Fruit fly (Drosophila melanogaster) whole organism, wandering third instar larva: Measurements from ENCODE around the gene CG12111.

Experiments
- Abd-B ChIP-seq: fragments of >200 bp; optimal IDR thresholded peaks from 2 replicates; lab custom pipeline; 2017; ENCODE audit warnings: missing biosample characterization, missing genetic modification characterization
- CG32264 ChIP-seq: fragments of 200-800 bp; sonication (Bioruptor generic); optimal IDR thresholded peaks from 2 replicates; lab custom pipeline; 2016; ENCODE audit warnings: missing biosample characterization, missing genetic modification characterization
- CG9705 ChIP-seq: fragments of 200-800 bp; sonication (Bioruptor generic); optimal IDR thresholded peaks from 2 replicates; lab custom pipeline; 2018; ENCODE audit warnings: missing biosample characterization, mild to moderate bottlenecking, missing genetic modification characterization
- CrebA ChIP-seq: fragments of 200-800 bp; sonication (Bioruptor generic); optimal IDR thresholded peaks from 2 replicates; lab custom pipeline; 2016; ENCODE audit warnings: missing biosample characterization, mild to moderate bottlenecking, missing genetic modification characterization, borderline replicate concordance
- Dfd ChIP-seq: fragments of >200 bp; optimal IDR thresholded peaks from 2 replicates; lab custom pipeline; 2017; ENCODE audit warnings: missing biosample characterization, missing genetic modification characterization
- Dif ChIP-seq: fragments of 200-275, 200-300 bp; sonication (Bioruptor generic); optimal IDR thresholded peaks from 2 replicates; lab custom pipeline; 2018; ENCODE audit warnings: missing biosample characterization, missing genetic modification characterization; ENCODE audit not compliant: partially characterized antibody
- GATAd ChIP-seq: sonication (Bioruptor generic); optimal IDR thresholded peaks from 2 replicates; lab custom pipeline; 2016; ENCODE audit warnings: missing biosample characterization, missing genetic modification characterization
- HLH106 ChIP-seq: fragments of 200-800 bp; optimal IDR thresholded peaks from 3 replicates; lab custom pipeline; 2019; ENCODE audit warnings: missing biosample characterization, mild to moderate bottlenecking, missing genetic modification characterization, moderate library complexity
- Hnf4 ChIP-seq: fragments of 200-800 bp; sonication (Bioruptor generic); optimal IDR thresholded peaks from 2 replicates; lab custom pipeline; 2016; ENCODE audit warnings: missing biosample characterization, mild to moderate bottlenecking, missing genetic modification characterization
- Hr78 ChIP-seq: fragments of >200 bp; optimal IDR thresholded peaks from 2 replicates; lab custom pipeline; 2017; ENCODE audit warnings: missing biosample characterization, missing genetic modification characterization
- Hr83 ChIP-seq: fragments of 200-300 bp; sonication (Bioruptor generic); optimal IDR thresholded peaks from 2 replicates; lab custom pipeline; 2016; ENCODE audit warnings: missing biosample characterization, mild to moderate bottlenecking, missing genetic modification characterization, moderate library complexity; ENCODE audit not compliant: poor library complexity, severe bottlenecking
- Jra ChIP-seq: sonication (Bioruptor generic); optimal IDR thresholded peaks from 2 replicates; lab custom pipeline; 2016; ENCODE audit warnings: missing biosample characterization, missing genetic modification characterization
- Mio ChIP-seq: sonication (Bioruptor generic); optimal IDR thresholded peaks from 2 replicates; lab custom pipeline; 2016; ENCODE audit warnings: missing biosample characterization, missing genetic modification characterization
- Myc ChIP-seq: fragments of >200 bp; optimal IDR thresholded peaks from 2 replicates; lab custom pipeline; 2017
- N ChIP-seq: fragments of >200 bp; optimal IDR thresholded peaks from 2 replicates; lab custom pipeline; 2018; ENCODE audit warnings: missing biosample characterization, missing external identifiers, missing genetic modification characterization
- OdsH ChIP-seq: fragments of 200-800 bp; sonication (Bioruptor generic); optimal IDR thresholded peaks from 2 replicates; lab custom pipeline; 2016; ENCODE audit warnings: missing biosample characterization, mild to moderate bottlenecking, missing genetic modification characterization
- Rel ChIP-seq, 2 experiments: fragments of 200-800 bp; sonication (Bioruptor generic) in 1 of 2; optimal IDR thresholded peaks; 2 replicates in 1 of 2; 3 replicates in 1 of 2; lab custom pipeline; 2016 to 2019; ENCODE audit warnings: mild to moderate bottlenecking in 2 of 2, missing biosample characterization in 2 of 2, missing genetic modification characterization in 2 of 2, moderate library complexity in 1 of 2
- Sp1 ChIP-seq: fragments of 200-800 bp; sonication (Bioruptor generic); optimal IDR thresholded peaks from 3 replicates; lab custom pipeline; 2019; ENCODE audit warnings: missing biosample characterization, mild to moderate bottlenecking, missing genetic modification characterization, moderate library complexity
- Vsx2 ChIP-seq: fragments of 200-300, 225-300 bp; sonication (Bioruptor generic); optimal IDR thresholded peaks from 2 replicates; lab custom pipeline; 2018; ENCODE audit warnings: missing biosample characterization, missing genetic modification characterization; ENCODE audit not compliant: partially characterized antibody
- br ChIP-seq: fragments of 200-800 bp; sonication (Bioruptor generic); optimal IDR thresholded peaks from 2 replicates; lab custom pipeline; 2016; ENCODE audit warnings: missing biosample characterization, missing genetic modification characterization
- brk ChIP-seq: fragments of 200-800 bp; sonication (Bioruptor generic); optimal IDR thresholded peaks from 2 replicates; lab custom pipeline; 2016; ENCODE audit warnings: missing biosample characterization, mild to moderate bottlenecking, missing genetic modification characterization
- dl ChIP-seq, 2 experiments: fragments of 175-275, 200-275 bp in 1 of 2; fragments of 200-275 bp in 1 of 2; sonication (Bioruptor generic); optimal IDR thresholded peaks; lab custom pipeline; 2018; ENCODE audit warnings: mild to moderate bottlenecking in 2 of 2, missing biosample characterization in 2 of 2, missing genetic modification characterization in 2 of 2, moderate library complexity in 2 of 2; ENCODE audit not compliant: partially characterized antibody in 2 of 2, insufficient read depth in 1 of 2
- dmrt93B ChIP-seq: fragments of 200-800 bp; sonication (Bioruptor generic); optimal IDR thresholded peaks from 2 replicates; lab custom pipeline; 2018; ENCODE audit warnings: missing biosample characterization, mild to moderate bottlenecking, missing genetic modification characterization
- dsf ChIP-seq: sonication (Bioruptor generic); optimal IDR thresholded peaks from 2 replicates; lab custom pipeline; 2016; ENCODE audit warnings: missing biosample characterization, missing genetic modification characterization, borderline replicate concordance
- ey ChIP-seq: fragments of 200-800 bp; sonication (Bioruptor generic); optimal IDR thresholded peaks from 2 replicates; lab custom pipeline; 2016; ENCODE audit warnings: missing biosample characterization, missing genetic modification characterization
- foxo ChIP-seq, 2 experiments: fragments of 200-800 bp; sonication (Bioruptor generic); optimal IDR thresholded peaks; 2 replicates in 1 of 2; 3 replicates in 1 of 2; lab custom pipeline; 2016 to 2017; ENCODE audit warnings: missing biosample characterization in 2 of 2, missing genetic modification characterization in 2 of 2
- fru ChIP-seq: fragments of 200-800 bp; sonication (Bioruptor generic); optimal IDR thresholded peaks from 3 replicates; lab custom pipeline; 2016; ENCODE audit warnings: missing biosample characterization, mild to moderate bottlenecking, missing genetic modification characterization
- h ChIP-seq: fragments of 200-800 bp; sonication (Bioruptor generic); optimal IDR thresholded peaks from 3 replicates; lab custom pipeline; 2016; ENCODE audit warnings: missing biosample characterization, mild to moderate bottlenecking, missing genetic modification characterization
- jim ChIP-seq: fragments of 175-275, 200-325 bp; sonication (Bioruptor generic); optimal IDR thresholded peaks from 2 replicates; lab custom pipeline; 2016; ENCODE audit warnings: missing biosample characterization, mild to moderate bottlenecking, missing genetic modification characterization
- lola ChIP-seq: fragments of >200 bp; optimal IDR thresholded peaks from 2 replicates; lab custom pipeline; 2017; ENCODE audit warnings: missing biosample characterization, missing genetic modification characterization
- pan ChIP-seq: fragments of >200 bp; optimal IDR thresholded peaks from 2 replicates; lab custom pipeline; 2017
- psq ChIP-seq: fragments of 200-800 bp; sonication (Bioruptor generic); optimal IDR thresholded peaks from 3 replicates; lab custom pipeline; 2017; ENCODE audit warnings: missing biosample characterization, mild to moderate bottlenecking, missing genetic modification characterization, moderate library complexity
- rgr ChIP-seq: fragments of 200-800 bp; sonication (Bioruptor generic); optimal IDR thresholded peaks from 3 replicates; lab custom pipeline; 2016; ENCODE audit warnings: missing biosample characterization, mild to moderate bottlenecking, missing genetic modification characterization
- sage ChIP-seq: fragments of 200-800 bp; sonication (Bioruptor generic); optimal IDR thresholded peaks from 2 replicates; lab custom pipeline; 2016; ENCODE audit warnings: missing biosample characterization, mild to moderate bottlenecking, missing genetic modification characterization
- sv ChIP-seq: fragments of 200-800 bp; sonication (Bioruptor generic); optimal IDR thresholded peaks from 3 replicates; lab custom pipeline; 2016; ENCODE audit warnings: missing biosample characterization, missing genetic modification characterization
- tai ChIP-seq: sonication (Bioruptor generic); optimal IDR thresholded peaks from 2 replicates; lab custom pipeline; 2016; ENCODE audit warnings: missing biosample characterization, missing genetic modification characterization
- usp ChIP-seq: fragments of >200 bp; optimal IDR thresholded peaks from 2 replicates; lab custom pipeline; 2017; ENCODE audit warnings: missing biosample characterization, missing genetic modification characterization
- woc ChIP-seq: sonication (Bioruptor generic); optimal IDR thresholded peaks from 2 replicates; lab custom pipeline; 2016; ENCODE audit warnings: missing biosample characterization, mild to moderate bottlenecking, missing genetic modification characterization

CG12111 gene

DNA sequence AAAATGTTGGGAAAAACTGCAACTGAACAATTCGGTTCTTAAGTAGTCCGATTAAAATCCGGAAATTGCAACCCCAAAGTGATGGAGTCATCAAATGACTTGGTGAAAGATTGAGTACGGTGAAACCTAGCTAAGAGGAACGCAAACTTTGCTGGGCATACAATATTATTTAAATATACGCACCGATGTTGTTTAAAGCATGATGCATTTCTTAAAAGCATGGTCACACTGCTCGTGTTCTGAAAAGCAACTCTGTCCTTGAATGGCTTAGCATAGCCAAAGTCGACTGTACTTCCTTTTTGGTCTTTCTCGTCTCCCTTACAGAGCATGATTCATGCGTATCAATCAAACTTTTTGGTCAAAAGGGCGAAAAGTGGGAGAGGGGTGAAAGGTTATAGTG is 34.1 kb downstream of the CG12111 start:
- TF ChIP-seq usp (GFP tag; lab: Kevin White, UChicago) (no peak), foxo (GFP tag; optimal IDR thresholded peaks at IDR 0.05; lab: Kevin White, UChicago) (peak in 1 of 2 experiments; percentile 24), fru (GFP tag; lab: Kevin White, UChicago) (peak; percentile 24), Abd-B (GFP tag; lab: Kevin White, UChicago) (no peak)

DNA sequence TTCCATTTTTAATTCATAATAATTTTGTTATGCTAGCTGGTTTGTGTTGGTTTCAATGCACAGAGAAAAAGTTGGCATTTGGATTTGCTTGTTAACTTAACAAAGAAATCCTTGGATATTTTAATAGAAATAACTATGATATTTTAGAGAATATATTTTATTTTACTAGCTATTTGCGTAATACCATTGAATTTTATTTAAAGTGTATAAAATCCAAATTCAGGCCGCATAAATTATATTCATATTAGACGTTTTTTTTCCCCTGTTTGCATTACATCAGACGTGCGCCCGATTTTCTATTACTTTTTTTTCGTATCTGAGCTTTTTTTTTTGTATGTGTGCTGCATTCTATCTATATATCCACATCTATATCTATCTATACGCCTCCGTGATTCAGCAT is 36.0 kb downstream of the CG12111 start:
- TF ChIP-seq Jra (GFP tag; lab: Kevin White, UChicago) (no peak), Sp1 (GFP tag; lab: Kevin White, UChicago) (no peak), dsf (GFP tag; lab: Kevin White, UChicago) (no peak), dl (GFP tag; optimal IDR thresholded peaks at IDR 0.05; lab: Kevin White, UChicago; ENCODE audit: insufficient read depth in 1 of 2, partially characterized antibody in 2 of 2) (no peak), HLH106 (tag; lab: Kevin White, UChicago) (no peak), rgr (GFP tag; lab: Kevin White, UChicago) (no peak), foxo (GFP tag; optimal IDR thresholded peaks at IDR 0.05; lab: Kevin White, UChicago) (no peak), sage (GFP tag; lab: Kevin White, UChicago) (no peak)

dm6 chrX:8534321-8534661 is 36.5 kb downstream of the CG12111 start:
- TF ChIP-seq foxo (GFP tag; optimal IDR thresholded peaks at IDR 0.05; lab: Kevin White, UChicago) (no peak), Rel (GFP tag; optimal IDR thresholded peaks at IDR 0.05; lab: Kevin White, UChicago) (no peak), Rel (tag; optimal IDR thresholded peaks at IDR 0.05; lab: Kevin White, UChicago) (no peak), dsf (GFP tag; lab: Kevin White, UChicago) (no peak), dmrt93B (GFP tag; lab: Kevin White, UChicago) (no peak), HLH106 (tag; lab: Kevin White, UChicago) (no peak), usp (GFP tag; lab: Kevin White, UChicago) (no peak), CrebA (no peak), CG32264 (GFP tag; lab: Kevin White, UChicago) (no peak), fru (GFP tag; lab: Kevin White, UChicago) (no peak), OdsH (GFP tag; lab: Kevin White, UChicago) (no peak)

DNA sequence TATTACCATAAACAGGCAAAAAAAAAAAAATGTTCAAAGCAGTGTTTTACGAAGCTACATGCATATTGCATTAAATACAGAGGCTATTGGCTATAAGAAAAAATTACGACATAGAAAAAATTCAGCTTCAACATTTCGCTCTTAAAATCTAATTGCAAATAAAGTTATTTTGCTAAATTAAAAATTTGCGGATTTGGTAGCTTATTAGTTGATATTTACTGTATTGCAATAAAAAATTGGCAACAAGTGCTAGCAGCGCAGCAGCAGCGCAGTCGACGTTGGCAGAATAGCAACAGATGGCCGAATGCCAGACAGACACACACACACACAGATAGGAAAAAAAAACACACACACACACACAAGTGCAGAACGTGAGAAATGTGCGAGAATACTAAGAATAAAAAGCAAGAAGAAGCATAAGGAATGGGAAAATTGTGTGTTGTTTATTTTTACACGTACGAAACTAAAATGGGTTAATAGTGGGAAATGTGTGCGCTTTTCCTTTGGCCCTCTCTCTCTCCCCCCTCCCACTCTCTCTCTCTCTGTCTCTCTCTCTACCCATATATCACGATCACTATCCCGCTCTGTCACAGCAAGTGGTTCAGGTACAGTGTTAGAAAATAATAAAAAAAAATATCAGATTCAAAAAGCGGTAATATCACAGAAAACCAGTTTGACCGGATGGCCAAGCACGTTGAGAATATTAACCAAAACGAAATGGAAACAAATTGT is 37.0 kb downstream of the CG12111 start:
- no peak for TF ChIP-seq dsf (GFP tag; lab: Kevin White, UChicago)
- no peak for TF ChIP-seq dl (GFP tag; optimal IDR thresholded peaks at IDR 0.05; lab: Kevin White, UChicago; ENCODE audit: insufficient read depth in 1 of 2, partially characterized antibody in 2 of 2)
- TF ChIP-seq lola (GFP tag; lab: Kevin White, UChicago): no peak
- TF ChIP-seq HLH106 (tag; lab: Kevin White, UChicago): peak; percentile 47
- TF ChIP-seq br (GFP tag; lab: Kevin White, UChicago): no peak
- TF ChIP-seq woc (GFP tag; lab: Kevin White, UChicago): no peak
- peak; percentile 28 for TF ChIP-seq Hnf4 (GFP tag; lab: Kevin White, UChicago)
- TF ChIP-seq Jra (GFP tag; lab: Kevin White, UChicago): no peak
- no peak for TF ChIP-seq fru (GFP tag; lab: Kevin White, UChicago)
- TF ChIP-seq psq: no peak
- TF ChIP-seq Sp1 (GFP tag; lab: Kevin White, UChicago): no peak
- TF ChIP-seq Hr83: no peak
- TF ChIP-seq pan (lab: Kevin White, UChicago): no peak
- TF ChIP-seq foxo (GFP tag; optimal IDR thresholded peaks at IDR 0.05; lab: Kevin White, UChicago): peak in 1 of 2 experiments; percentile 36
- peak; percentile 48 for TF ChIP-seq h
- no peak for TF ChIP-seq usp (GFP tag; lab: Kevin White, UChicago)
- no peak for TF ChIP-seq Vsx2 (GFP tag; lab: Kevin White, UChicago)
- TF ChIP-seq Hr78 (GFP tag; lab: Kevin White, UChicago): no peak
- no peak for TF ChIP-seq Myc (lab: Kevin White, UChicago)
- no peak for TF ChIP-seq brk
- no peak for TF ChIP-seq Rel (GFP tag; optimal IDR thresholded peaks at IDR 0.05; lab: Kevin White, UChicago)
- TF ChIP-seq Rel (tag; optimal IDR thresholded peaks at IDR 0.05; lab: Kevin White, UChicago): no peak
- TF ChIP-seq Abd-B (GFP tag; lab: Kevin White, UChicago): no peak
- TF ChIP-seq dmrt93B (GFP tag; lab: Kevin White, UChicago): no peak
- TF ChIP-seq CG32264 (GFP tag; lab: Kevin White, UChicago): no peak
- TF ChIP-seq GATAd (GFP tag; lab: Kevin White, UChicago): no peak
- TF ChIP-seq OdsH (GFP tag; lab: Kevin White, UChicago): no peak
- no peak for TF ChIP-seq N (GFP tag; lab: Kevin White, UChicago)
- no peak for TF ChIP-seq CrebA
- no peak for TF ChIP-seq sage (GFP tag; lab: Kevin White, UChicago)
- no peak for TF ChIP-seq Dif (GFP tag; lab: Kevin White, UChicago)
- TF ChIP-seq tai (GFP tag; lab: Kevin White, UChicago): no peak
- TF ChIP-seq jim (GFP tag; lab: Kevin White, UChicago): no peak
- peak; percentile 35 for TF ChIP-seq rgr (GFP tag; lab: Kevin White, UChicago)
- no peak for TF ChIP-seq Mio
- TF ChIP-seq ey: peak; percentile 23
- TF ChIP-seq CG9705: no peak
- no peak for TF ChIP-seq sv (GFP tag; lab: Kevin White, UChicago)
- peak; percentile 4 for TF ChIP-seq Dfd
